Worm (Caenorhabditis elegans) whole organism, dauer: ENCODE data around the gene Y82E9BR.10.
"Not testable (repeated sequence)": the region's sequence is repeated elsewhere in the genome, so short reads cannot be mapped to it uniquely, and the experiment has no call there.

Experiments used
- unc-62 ChIP-seq: sonication (generic microtip); optimal IDR thresholded peaks from 2 replicates; lab custom pipeline; 2017; ENCODE audit warnings: missing biosample characterization, missing genetic modification reagents, missing genetic modification characterization

The Y82E9BR.10 gene

ce11 chrIII:1391752-1392151 is 16.4 kb upstream of the Y82E9BR.10 start, which contains the start of gene pals-17:
pals-17 (minus strand) TSS chrIII:1391852.
- TF ChIP-seq unc-62 (GFP tag; lab: Kevin White, UChicago) = no peak

- TF ChIP-seq unc-62 (GFP tag; lab: Kevin White, UChicago) = no peak
These were observed 14.6 kb upstream of the Y82E9BR.10 start for ce11 chrIII:1389988-1390387.

ce11 chrIII:1388274-1389058 is 13.1 kb upstream of the Y82E9BR.10 start, which contains the start of gene pals-20:
pals-20 (minus strand) TSS chrIII:1388324.
- no peak for TF ChIP-seq unc-62 (GFP tag; lab: Kevin White, UChicago)

- TF ChIP-seq unc-62 (GFP tag; lab: Kevin White, UChicago) = no peak
These were observed 9.3 kb upstream of the Y82E9BR.10 start for ce11 chrIII:1384694-1385093.

DNA sequence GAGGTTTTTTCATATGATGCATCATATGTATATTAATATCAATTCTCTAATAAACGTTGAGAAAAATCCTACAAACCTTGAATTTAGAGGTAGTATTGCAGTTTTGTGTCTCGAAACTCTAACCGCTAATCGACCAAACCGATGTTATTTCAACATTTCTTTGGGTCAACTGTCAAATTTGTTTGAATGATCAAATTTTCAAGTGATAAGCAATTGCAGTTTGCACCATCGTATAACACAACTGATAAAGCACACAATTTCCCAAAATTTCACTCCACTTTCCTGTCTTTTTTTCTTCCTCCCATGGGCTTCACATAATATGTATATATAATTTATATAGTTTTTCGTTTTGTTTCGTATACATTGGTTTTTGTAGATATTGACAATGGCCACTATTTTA is 8.7 kb upstream of the Y82E9BR.10 start, which contains the start of the genes fbxa-138 and Y82E9BR.5:
Gene fbxa-138, minus strand, starts transcription at position 161 of the 400 bp plus-strand sequence.
Gene Y82E9BR.5, plus strand, starts transcription at position 279 of the 400 bp plus-strand sequence.
- TF ChIP-seq unc-62 (GFP tag; lab: Kevin White, UChicago) = no peak

ce11 chrIII:1383483-1383882 is 8.1 kb upstream of the Y82E9BR.10 start:
- TF ChIP-seq unc-62 (GFP tag; lab: Kevin White, UChicago) = no peak

- no peak for TF ChIP-seq unc-62 (GFP tag; lab: Kevin White, UChicago)
These were observed 5.3 kb upstream of the Y82E9BR.10 start, which contains the start of the genes pals-21 and Y82E9BR.6 for ce11 chrIII:1380535-1381274. pals-21 (minus strand) TSS chrIII:1380635. Y82E9BR.6 (plus strand) TSS chrIII:1381224.

- TF ChIP-seq unc-62 (GFP tag; lab: Kevin White, UChicago) = not testable (repeated sequence)
These were observed 2.5 kb upstream of the Y82E9BR.10 start, which contains the start of gene pals-40 for ce11 chrIII:1377903-1378302. pals-40 (minus strand) TSS chrIII:1378003.

ce11 chrIII:1374355-1374807 is 1.0 kb downstream of the Y82E9BR.10 start, which contains the start of gene Y82E9BR.20:
Y82E9BR.20 (plus strand) TSS chrIII:1374405.
- no peak for TF ChIP-seq unc-62 (GFP tag; lab: Kevin White, UChicago)

DNA sequence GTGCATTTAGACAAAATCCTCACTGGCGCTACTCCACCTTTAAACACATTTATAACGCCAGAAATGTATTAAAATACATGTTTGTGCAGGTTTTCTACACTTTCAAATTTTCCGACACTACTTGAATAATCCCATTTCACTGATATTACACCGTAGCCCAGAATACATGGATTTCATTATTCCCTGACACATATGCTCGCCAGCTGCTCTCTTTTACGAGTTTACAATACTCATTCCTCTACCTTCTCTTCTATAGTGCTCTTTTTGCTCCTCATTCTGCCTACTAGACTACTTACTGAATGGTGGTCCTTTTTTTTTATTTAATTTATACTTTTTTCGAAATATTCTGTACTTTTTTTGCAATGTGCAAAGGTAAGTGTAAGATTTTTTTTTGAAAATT is 2.8 kb downstream of the Y82E9BR.10 start:
- no peak for TF ChIP-seq unc-62 (GFP tag; lab: Kevin White, UChicago)

- TF ChIP-seq unc-62 (GFP tag; lab: Kevin White, UChicago) = no peak
These were observed 15.7 kb downstream of the Y82E9BR.10 start, which contains the start of gene Y82E9BR.9 for ce11 chrIII:1359669-1360068. Y82E9BR.9 (minus strand) TSS chrIII:1359769.

DNA sequence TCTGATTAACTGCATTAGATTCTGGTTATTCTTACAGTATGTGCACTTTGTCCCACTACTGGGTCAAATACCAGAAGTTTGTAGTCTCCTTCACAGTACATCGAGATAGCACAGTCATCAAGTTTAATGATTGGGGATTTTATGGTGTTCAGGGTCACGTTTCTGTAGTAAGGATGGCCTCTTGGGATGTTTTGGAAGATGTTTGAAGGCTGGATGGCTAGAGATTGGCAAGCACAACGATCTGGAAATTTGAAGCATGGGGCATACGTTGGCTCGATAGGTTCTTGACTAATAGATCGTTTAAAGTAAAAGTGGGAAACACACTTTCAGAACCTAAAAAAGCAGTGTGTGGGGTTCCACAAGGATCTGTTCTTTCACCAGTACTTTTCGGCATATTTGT is 17.4 kb downstream of the Y82E9BR.10 start, which contains the start of gene Y82E9BR.8:
Gene Y82E9BR.8, minus strand, starts transcription at position 101 of the 400 bp plus-strand sequence.
- not testable (repeated sequence) for TF ChIP-seq unc-62 (GFP tag; lab: Kevin White, UChicago)

ce11 chrIII:1355320-1355719 is 20.1 kb downstream of the Y82E9BR.10 start, which contains the start of gene Y82E9BL.1:
Y82E9BL.1 (minus strand) TSS chrIII:1355420.
- TF ChIP-seq unc-62 (GFP tag; lab: Kevin White, UChicago) = no peak

ce11 chrIII:1354523-1354922 is 20.9 kb downstream of the Y82E9BR.10 start:
- no peak for TF ChIP-seq unc-62 (GFP tag; lab: Kevin White, UChicago)

- TF ChIP-seq unc-62 (GFP tag; lab: Kevin White, UChicago) = no peak
These were observed 24.6 kb downstream of the Y82E9BR.10 start, which contains the start of gene Y82E9BL.3 for ce11 chrIII:1350745-1351144. Y82E9BL.3 (minus strand) TSS chrIII:1350845.
